Worm (Caenorhabditis elegans) whole organism, L4 larva: Measurements from ENCODE around the gene H20E11.1.
A peak's percentile ranks its signal among the peaks of the same experiment; 100 is the strongest.

Source experiments
- R02D3.7 ChIP-seq: fragments of 150-350 bp; sonication (generic microtip); optimal IDR thresholded peaks from 3 replicates; lab custom pipeline; 2014; ENCODE audit warnings: missing biosample characterization, missing genetic modification characterization
- lir-3 ChIP-seq: sonication (generic microtip); optimal IDR thresholded peaks from 2 replicates; lab custom pipeline; 2016; ENCODE audit warnings: mild to moderate bottlenecking, missing genetic modification characterization, missing compliant biosample characterization
- nhr-102 ChIP-seq: sonication (generic microtip); optimal IDR thresholded peaks from 2 replicates; lab custom pipeline; 2016; ENCODE audit warnings: mild to moderate bottlenecking, missing genetic modification characterization, moderate library complexity, missing compliant biosample characterization
- nhr-42 ChIP-seq: fragments of 200-800 bp; sonication (Bioruptor generic); IDR thresholded peaks from 2 replicates; pipeline ENCODE4 v1.3.6; 2022; ENCODE audit warnings: missing genetic modification characterization, missing compliant biosample characterization
- nhr-76 ChIP-seq: fragments of 150-350 bp; optimal IDR thresholded peaks from 2 replicates; lab custom pipeline; 2014; ENCODE audit warnings: missing biosample characterization, missing genetic modification characterization

- no peak for TF ChIP-seq nhr-42 (GFP tag; lab: Robert Waterston, UW)
- peak; percentile 18 for TF ChIP-seq nhr-102
- TF ChIP-seq nhr-76, result no peak
- TF ChIP-seq R02D3.7, result no peak
- TF ChIP-seq lir-3 (tag; lab: Kevin White, UChicago), result no peak
These were observed 44.1 kb upstream of the H20E11.1 start for ce11 chrIV:6785873-6786272.
